Worm (Caenorhabditis elegans): Measurements from ENCODE around the gene dsh-2.

ce11 chrII:5040631-5041156 lies 40.3 kb downstream of the dsh-2 start, which contains the start of gene F33G12.7:
- TF ChIP-seq pes-1 (GFP tag; IDR thresholded peaks at IDR 0.05): no peak
- TF ChIP-seq B0310.2 (tag; optimal IDR thresholded peaks at IDR 0.05): no peak
- no peak for TF ChIP-seq tbx-37 (GFP tag; conservative IDR thresholded peaks at IDR 0.05)
- no peak for TF ChIP-seq flt-1 (GFP tag; IDR thresholded peaks at IDR 0.05)
- TF ChIP-seq ama-1 (optimal IDR thresholded peaks at IDR 0.05): no peak
- TF ChIP-seq aly-1 (tag; optimal IDR thresholded peaks at IDR 0.05): no peak
